Fruit fly (Drosophila melanogaster): ENCODE measurements around the gene nrm.

nrm gene

dm6 chr3L:22998176-22998575 lies at the start of gene nrm:
nrm (plus strand) TSS chr3L:22998372.
- TF ChIP-seq CG33017 (tag; optimal IDR thresholded peaks at IDR 0.05) = no peak
- no peak for TF ChIP-seq CG11617 (GFP tag; optimal IDR thresholded peaks at IDR 0.05)
- no peak for TF ChIP-seq toe (GFP tag; optimal IDR thresholded peaks at IDR 0.05)
- no peak for TF ChIP-seq Mnt (GFP tag; optimal IDR thresholded peaks at IDR 0.05)
- no peak for TF ChIP-seq tj (GFP tag; optimal IDR thresholded peaks at IDR 0.05)
- TF ChIP-seq cic (GFP tag; optimal IDR thresholded peaks at IDR 0.05) = no peak
- TF ChIP-seq cnc (optimal IDR thresholded peaks at IDR 0.05) = no peak
- no peak for TF ChIP-seq kay (GFP tag; ENCODE audit: borderline replicate concordance)
- TF ChIP-seq CG7101 (tag; optimal IDR thresholded peaks at IDR 0.05) = no peak
- TF ChIP-seq CG1620 (GFP tag; optimal IDR thresholded peaks at IDR 0.05) = no peak
- TF ChIP-seq CG7045 (GFP tag; optimal IDR thresholded peaks at IDR 0.05) = no peak
- TF ChIP-seq Clk (GFP tag; optimal IDR thresholded peaks at IDR 0.05) = no peak

dm6 chr3L:22952703-22953102 lies 45.5 kb upstream of the nrm start:
- TF ChIP-seq Hr96 (GFP tag; optimal IDR thresholded peaks at IDR 0.05) = no peak
- no peak for TF ChIP-seq Mnt (GFP tag; optimal IDR thresholded peaks at IDR 0.05)
- TF ChIP-seq CG5204 (GFP tag; optimal IDR thresholded peaks at IDR 0.05) = no peak
- no peak for TF ChIP-seq CG7101 (tag; optimal IDR thresholded peaks at IDR 0.05)
- no peak for TF ChIP-seq bab1 (GFP tag; optimal IDR thresholded peaks at IDR 0.05)
- TF ChIP-seq Clk (GFP tag; optimal IDR thresholded peaks at IDR 0.05) = no peak
- TF ChIP-seq CG12768 (GFP tag; optimal IDR thresholded peaks at IDR 0.05) = no peak
- TF ChIP-seq toe (GFP tag; optimal IDR thresholded peaks at IDR 0.05) = no peak
- no peak for TF ChIP-seq ovo (GFP tag; optimal IDR thresholded peaks at IDR 0.05)
- TF ChIP-seq cnc (optimal IDR thresholded peaks at IDR 0.05) = no peak
- no peak for TF ChIP-seq CG11617 (GFP tag; optimal IDR thresholded peaks at IDR 0.05)

- TF ChIP-seq cnc (optimal IDR thresholded peaks at IDR 0.05) (no peak), CG7101 (tag; optimal IDR thresholded peaks at IDR 0.05) (no peak), ovo (GFP tag; optimal IDR thresholded peaks at IDR 0.05) (no peak), CG11617 (GFP tag; optimal IDR thresholded peaks at IDR 0.05) (no peak), CG33017 (tag; optimal IDR thresholded peaks at IDR 0.05) (no peak), CG1620 (GFP tag; optimal IDR thresholded peaks at IDR 0.05) (no peak), bab1 (GFP tag; optimal IDR thresholded peaks at IDR 0.05) (no peak), pad (GFP tag; optimal IDR thresholded peaks at IDR 0.05) (no peak)
These were observed 43.0 kb upstream of the nrm start, which contains the start of gene CG32461 for dm6 chr3L:22955202-22955601. CG32461 (minus strand) TSS chr3L:22955302.

dm6 chr3L:22958171-22958570 lies 40.0 kb upstream of the nrm start:
- TF ChIP-seq Clk (GFP tag; optimal IDR thresholded peaks at IDR 0.05) (no peak), kay (GFP tag; ENCODE audit: borderline replicate concordance) (no peak), Mnt (GFP tag; optimal IDR thresholded peaks at IDR 0.05) (no peak), toe (GFP tag; optimal IDR thresholded peaks at IDR 0.05) (no peak), ovo (GFP tag; optimal IDR thresholded peaks at IDR 0.05) (no peak), Hr96 (GFP tag; optimal IDR thresholded peaks at IDR 0.05) (no peak), tj (GFP tag; optimal IDR thresholded peaks at IDR 0.05) (no peak), CG33017 (tag; optimal IDR thresholded peaks at IDR 0.05) (no peak), CG1620 (GFP tag; optimal IDR thresholded peaks at IDR 0.05) (no peak), cic (GFP tag; optimal IDR thresholded peaks at IDR 0.05) (no peak), CG7101 (tag; optimal IDR thresholded peaks at IDR 0.05) (no peak), CG12768 (GFP tag; optimal IDR thresholded peaks at IDR 0.05) (no peak), CG14711 (tag; optimal IDR thresholded peaks at IDR 0.05) (no peak), CG5204 (GFP tag; optimal IDR thresholded peaks at IDR 0.05) (no peak), Crg-1 (GFP tag; optimal IDR thresholded peaks at IDR 0.05) (no peak), cnc (optimal IDR thresholded peaks at IDR 0.05) (no peak)

- TF ChIP-seq Clk (GFP tag; optimal IDR thresholded peaks at IDR 0.05) (no peak), toe (GFP tag; optimal IDR thresholded peaks at IDR 0.05) (no peak), tj (GFP tag; optimal IDR thresholded peaks at IDR 0.05) (no peak), CG7045 (GFP tag; optimal IDR thresholded peaks at IDR 0.05) (no peak), CG12768 (GFP tag; optimal IDR thresholded peaks at IDR 0.05) (no peak), bab1 (GFP tag; optimal IDR thresholded peaks at IDR 0.05) (no peak), CG11617 (GFP tag; optimal IDR thresholded peaks at IDR 0.05) (no peak), Mnt (GFP tag; optimal IDR thresholded peaks at IDR 0.05) (no peak), kay (GFP tag; ENCODE audit: borderline replicate concordance) (no peak), CG5204 (GFP tag; optimal IDR thresholded peaks at IDR 0.05) (no peak), CG7101 (tag; optimal IDR thresholded peaks at IDR 0.05) (no peak), Hr96 (GFP tag; optimal IDR thresholded peaks at IDR 0.05) (no peak), cic (GFP tag; optimal IDR thresholded peaks at IDR 0.05) (no peak), CG14711 (tag; optimal IDR thresholded peaks at IDR 0.05) (no peak), pad (GFP tag; optimal IDR thresholded peaks at IDR 0.05) (no peak), Crg-1 (GFP tag; optimal IDR thresholded peaks at IDR 0.05) (no peak), CG33017 (tag; optimal IDR thresholded peaks at IDR 0.05) (no peak), cnc (optimal IDR thresholded peaks at IDR 0.05) (no peak)
These were observed 37.9 kb upstream of the nrm start for dm6 chr3L:22960322-22960721.

- TF ChIP-seq Crg-1 (GFP tag; optimal IDR thresholded peaks at IDR 0.05) (no peak), cic (GFP tag; optimal IDR thresholded peaks at IDR 0.05) (no peak), pad (GFP tag; optimal IDR thresholded peaks at IDR 0.05) (no peak), Clk (GFP tag; optimal IDR thresholded peaks at IDR 0.05) (no peak), CG11617 (GFP tag; optimal IDR thresholded peaks at IDR 0.05) (no peak), Mnt (GFP tag; optimal IDR thresholded peaks at IDR 0.05) (no peak), bab1 (GFP tag; optimal IDR thresholded peaks at IDR 0.05) (no peak), cnc (optimal IDR thresholded peaks at IDR 0.05) (no peak), ovo (GFP tag; optimal IDR thresholded peaks at IDR 0.05) (no peak), CG7101 (tag; optimal IDR thresholded peaks at IDR 0.05) (no peak), CG33017 (tag; optimal IDR thresholded peaks at IDR 0.05) (no peak), CG12768 (GFP tag; optimal IDR thresholded peaks at IDR 0.05) (no peak), CG5204 (GFP tag; optimal IDR thresholded peaks at IDR 0.05) (no peak), Hr96 (GFP tag; optimal IDR thresholded peaks at IDR 0.05) (no peak), kay (GFP tag; ENCODE audit: borderline replicate concordance) (no peak), tj (GFP tag; optimal IDR thresholded peaks at IDR 0.05) (no peak), CG1620 (GFP tag; optimal IDR thresholded peaks at IDR 0.05) (no peak)
These were observed 16.1 kb upstream of the nrm start for dm6 chr3L:22982040-22982439.
